Worm (Caenorhabditis elegans) whole organism, mixed stage, embryonic: ENCODE data around the gene dib-1.

Experiments
- bed-3 ChIP-seq: fragments of 200-800 bp; sonication (Bioruptor generic); optimal IDR thresholded peaks from 3 replicates; lab custom pipeline; 2018; ENCODE audit warnings: mild to moderate bottlenecking, missing genetic modification characterization, moderate library complexity, missing compliant biosample characterization
- ceh-39 ChIP-seq: fragments of 150-350 bp; optimal IDR thresholded peaks from 2 replicates; lab custom pipeline; 2014; ENCODE audit warnings: missing biosample characterization, missing genetic modification characterization
- ceh-43 ChIP-seq: fragments of 200-800 bp; sonication (Bioruptor generic); optimal IDR thresholded peaks from 2 replicates; lab custom pipeline; 2018; ENCODE audit warnings: mild to moderate bottlenecking, missing genetic modification characterization, moderate library complexity, missing compliant biosample characterization
- ceh-83 ChIP-seq: fragments of 200-800 bp; sonication (Bioruptor generic); optimal IDR thresholded peaks from 2 replicates; lab custom pipeline; 2018; ENCODE audit warnings: mild to moderate bottlenecking, missing genetic modification characterization, missing compliant biosample characterization
- ces-1 ChIP-seq: fragments of 150-350 bp; optimal IDR thresholded peaks from 2 replicates; lab custom pipeline; 2014; ENCODE audit warnings: missing biosample characterization, missing genetic modification reagents, missing genetic modification characterization
- cnd-1 ChIP-seq: fragments of 200-800 bp; sonication (Bioruptor generic); optimal IDR thresholded peaks from 2 replicates; lab custom pipeline; 2018; ENCODE audit warnings: mild to moderate bottlenecking, missing genetic modification characterization, missing compliant biosample characterization
- drap-1 ChIP-seq: fragments of 200-800 bp; sonication (Bioruptor generic); optimal IDR thresholded peaks from 3 replicates; lab custom pipeline; 2018; ENCODE audit warnings: mild to moderate bottlenecking, missing genetic modification characterization, missing compliant biosample characterization
- elt-1 ChIP-seq: sonication (generic microtip); optimal IDR thresholded peaks from 2 replicates; lab custom pipeline; 2017; ENCODE audit warnings: missing genetic modification characterization, mild to moderate bottlenecking, missing compliant biosample characterization, antibody characterized with exemption, moderate library complexity, borderline replicate concordance; ENCODE audit not compliant: insufficient read depth
- elt-3 ChIP-seq: fragments of 150-350 bp; optimal IDR thresholded peaks from 2 replicates; lab custom pipeline; 2014; ENCODE audit warnings: missing biosample characterization, missing genetic modification characterization
- flh-1 ChIP-seq: fragments of 200-800 bp; sonication (Bioruptor generic); optimal IDR thresholded peaks from 2 replicates; lab custom pipeline; 2018; ENCODE audit warnings: mild to moderate bottlenecking, missing genetic modification characterization, moderate library complexity, missing compliant biosample characterization
- ham-2 ChIP-seq: fragments of 200-800 bp; sonication (Bioruptor generic); optimal IDR thresholded peaks from 2 replicates; lab custom pipeline; 2018; ENCODE audit warnings: mild to moderate bottlenecking, missing genetic modification characterization, missing compliant biosample characterization
- hlh-1 ChIP-seq: fragments of 150-350 bp; optimal IDR thresholded peaks from 2 replicates; lab custom pipeline; 2014; ENCODE audit warnings: missing biosample characterization, missing genetic modification reagents, missing genetic modification characterization
- lin-13 ChIP-seq: fragments of 150-350 bp; optimal IDR thresholded peaks from 2 replicates; lab custom pipeline; 2014; ENCODE audit warnings: missing biosample characterization, missing genetic modification characterization
- lin-32 ChIP-seq: fragments of 200-800 bp; sonication (Bioruptor generic); optimal IDR thresholded peaks from 2 replicates; lab custom pipeline; 2018; ENCODE audit warnings: mild to moderate bottlenecking, missing genetic modification characterization, missing compliant biosample characterization
- lsy-2 ChIP-seq: fragments of 150-350 bp; optimal IDR thresholded peaks from 2 replicates; lab custom pipeline; 2014; ENCODE audit warnings: missing biosample characterization, missing genetic modification characterization
- mab-5 ChIP-seq: fragments of 150-350 bp; optimal IDR thresholded peaks from 2 replicates; lab custom pipeline; 2014; ENCODE audit warnings: missing biosample characterization, missing genetic modification characterization
- mep-1 ChIP-seq: fragments of 150-350 bp; optimal IDR thresholded peaks from 2 replicates; lab custom pipeline; 2017; ENCODE audit warnings: missing biosample characterization, missing genetic modification reagents, missing genetic modification characterization, inconsistent platforms
- mls-2 ChIP-seq: sonication (generic microtip); optimal IDR thresholded peaks from 2 replicates; lab custom pipeline; 2016; ENCODE audit warnings: mild to moderate bottlenecking, missing genetic modification characterization, moderate library complexity, missing compliant biosample characterization
- nhr-12 ChIP-seq: fragments of 150-350 bp; optimal IDR thresholded peaks from 2 replicates; lab custom pipeline; 2014; ENCODE audit warnings: missing biosample characterization, missing genetic modification characterization
- nhr-2 ChIP-seq: fragments of 150-350 bp; optimal IDR thresholded peaks from 2 replicates; lab custom pipeline; 2014; ENCODE audit warnings: missing biosample characterization, missing genetic modification characterization
- nhr-237 ChIP-seq: fragments of 150-350 bp; optimal IDR thresholded peaks from 2 replicates; lab custom pipeline; 2014; ENCODE audit warnings: missing biosample characterization, missing genetic modification characterization
- nhr-28 ChIP-seq: fragments of 150-350 bp; optimal IDR thresholded peaks from 2 replicates; lab custom pipeline; 2014; ENCODE audit warnings: missing biosample characterization, missing genetic modification characterization
- nhr-76 ChIP-seq: sonication (generic microtip); optimal IDR thresholded peaks from 2 replicates; lab custom pipeline; 2017; ENCODE audit warnings: missing biosample characterization, missing genetic modification characterization
- sem-2 ChIP-seq: fragments of 200-800 bp; sonication (Bioruptor generic); optimal IDR thresholded peaks from 2 replicates; lab custom pipeline; 2018; ENCODE audit warnings: mild to moderate bottlenecking, missing genetic modification characterization, missing compliant biosample characterization
- snpc-4 ChIP-seq: fragments of 150-350 bp; optimal IDR thresholded peaks from 2 replicates; lab custom pipeline; 2014; ENCODE audit warnings: missing biosample characterization, missing genetic modification characterization
- sptf-1 ChIP-seq: sonication (generic microtip); optimal IDR thresholded peaks from 2 replicates; lab custom pipeline; 2017; ENCODE audit warnings: mild to moderate bottlenecking, missing genetic modification characterization, moderate library complexity, missing compliant biosample characterization
- tbx-8 ChIP-seq: fragments of 200-800 bp; sonication (Bioruptor generic); optimal IDR thresholded peaks from 2 replicates; lab custom pipeline; 2018; ENCODE audit warnings: mild to moderate bottlenecking, missing genetic modification characterization, moderate library complexity, missing compliant biosample characterization
- unc-120 ChIP-seq: sonication (generic microtip); optimal IDR thresholded peaks from 2 replicates; lab custom pipeline; 2017; ENCODE audit warnings: missing genetic modification characterization, missing compliant biosample characterization; ENCODE audit not compliant: poor library complexity, severe bottlenecking
- unc-39 ChIP-seq: fragments of 150-350 bp; optimal IDR thresholded peaks from 2 replicates; lab custom pipeline; 2014; ENCODE audit warnings: missing biosample characterization, missing genetic modification characterization
- unc-62 ChIP-seq: fragments of 150-350 bp; optimal IDR thresholded peaks from 2 replicates; lab custom pipeline; 2014; ENCODE audit warnings: missing biosample characterization, missing genetic modification reagents, missing genetic modification characterization
- zip-8 ChIP-seq: fragments of 150-350 bp; optimal IDR thresholded peaks from 2 replicates; lab custom pipeline; 2014; ENCODE audit warnings: missing biosample characterization, missing genetic modification characterization
- ztf-11 ChIP-seq: fragments of 150-350 bp; optimal IDR thresholded peaks from 2 replicates; lab custom pipeline; 2014; ENCODE audit warnings: missing biosample characterization, missing genetic modification characterization

Gene dib-1

DNA sequence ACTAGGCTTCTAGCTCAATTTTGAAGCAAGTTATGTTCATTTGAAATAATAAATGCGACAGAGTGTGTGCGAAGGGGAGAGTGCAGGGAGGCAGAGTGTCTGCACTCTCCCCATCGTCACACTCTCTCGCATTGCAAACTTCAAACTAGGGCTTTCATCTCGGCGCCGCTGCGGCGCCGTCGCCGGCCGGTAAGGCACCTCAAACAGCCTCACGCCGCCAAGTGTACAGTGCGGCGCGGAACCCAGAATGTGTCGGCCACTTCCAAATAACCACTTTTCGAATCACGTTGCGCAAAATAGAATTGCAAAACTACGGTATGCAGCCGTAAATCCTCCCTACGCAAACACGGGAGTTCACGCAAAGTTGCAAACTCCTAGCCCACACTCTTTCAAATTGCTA lies 41.4 kb upstream of the dib-1 start:
- TF ChIP-seq mls-2 = no peak
- TF ChIP-seq ceh-39 (tag; lab: Kevin White, UChicago) = no peak
- no peak for TF ChIP-seq tbx-8 (GFP tag; lab: Kevin White, UChicago)
- no peak for TF ChIP-seq mab-5 (tag; lab: Kevin White, UChicago)
- no peak for TF ChIP-seq nhr-237 (tag; lab: Kevin White, UChicago)
- TF ChIP-seq elt-1 (tag; lab: Kevin White, UChicago) = no peak
- no peak for TF ChIP-seq mep-1 (tag; lab: Kevin White, UChicago)
- TF ChIP-seq lsy-2 = no peak
- TF ChIP-seq ham-2 (GFP tag; lab: Kevin White, UChicago) = no peak
- no peak for TF ChIP-seq ceh-83 (GFP tag; lab: Kevin White, UChicago)
- TF ChIP-seq unc-39 = no peak
- no peak for TF ChIP-seq ceh-43 (GFP tag; lab: Kevin White, UChicago)
- TF ChIP-seq nhr-76 (tag; lab: Kevin White, UChicago) = no peak
- TF ChIP-seq nhr-2 (tag; lab: Kevin White, UChicago) = no peak
- TF ChIP-seq lin-32 (GFP tag; lab: Kevin White, UChicago) = no peak
- no peak for TF ChIP-seq cnd-1 (tag; lab: Kevin White, UChicago)

ce11 chrIV:2850586-2850985 lies 40.1 kb upstream of the dib-1 start, which contains the start of gene clec-85:
Gene clec-85, plus strand, starts transcription at chrIV:2850886.
- TF ChIP-seq drap-1 (GFP tag; lab: Kevin White, UChicago) (no peak), nhr-12 (no peak), zip-8 (tag; lab: Kevin White, UChicago) (no peak), ceh-83 (GFP tag; lab: Kevin White, UChicago) (no peak), unc-62 (GFP tag; lab: Kevin White, UChicago) (no peak), ces-1 (GFP tag; lab: Kevin White, UChicago) (no peak), unc-39 (no peak), nhr-28 (tag; lab: Kevin White, UChicago) (no peak), sptf-1 (tag; lab: Kevin White, UChicago) (no peak), lsy-2 (no peak), unc-120 (tag; lab: Kevin White, UChicago) (no peak), elt-1 (tag; lab: Kevin White, UChicago) (no peak), mep-1 (tag; lab: Kevin White, UChicago) (no peak), hlh-1 (tag; lab: Kevin White, UChicago) (no peak)

DNA sequence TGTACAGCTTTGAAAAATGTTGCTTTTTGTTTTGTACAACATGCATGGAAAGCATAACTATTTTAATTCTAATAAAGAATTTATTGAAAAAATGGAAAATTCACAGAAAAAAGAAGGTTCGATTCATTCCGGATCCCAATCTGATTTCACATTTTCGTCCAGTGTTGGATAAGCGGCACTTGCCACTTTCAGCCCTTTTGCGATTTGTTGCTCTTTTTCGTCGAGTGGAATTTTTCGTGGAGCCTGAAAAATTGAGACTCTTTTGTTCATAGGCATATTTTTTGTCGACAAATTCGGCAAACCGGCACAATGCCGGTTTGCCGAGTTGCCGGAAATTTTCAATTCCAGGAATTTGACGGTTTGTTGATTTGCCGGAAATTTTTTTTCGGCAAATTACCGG lies 39.1 kb upstream of the dib-1 start:
- TF ChIP-seq ham-2 (GFP tag; lab: Kevin White, UChicago) (no peak), sptf-1 (tag; lab: Kevin White, UChicago) (no peak), unc-62 (GFP tag; lab: Kevin White, UChicago) (no peak), tbx-8 (GFP tag; lab: Kevin White, UChicago) (no peak), lin-13 (tag; lab: Kevin White, UChicago) (no peak), ces-1 (GFP tag; lab: Kevin White, UChicago) (no peak), elt-3 (no peak), zip-8 (tag; lab: Kevin White, UChicago) (no peak), drap-1 (GFP tag; lab: Kevin White, UChicago) (no peak), elt-1 (tag; lab: Kevin White, UChicago) (no peak), bed-3 (no peak), cnd-1 (tag; lab: Kevin White, UChicago) (no peak), mab-5 (tag; lab: Kevin White, UChicago) (no peak), ceh-39 (tag; lab: Kevin White, UChicago) (no peak), ztf-11 (no peak), nhr-2 (tag; lab: Kevin White, UChicago) (no peak), hlh-1 (tag; lab: Kevin White, UChicago) (no peak), nhr-237 (tag; lab: Kevin White, UChicago) (no peak), snpc-4 (no peak)

ce11 chrIV:2853164-2853563 lies 37.5 kb upstream of the dib-1 start, which contains the start of gene Y54G2A.49:
Gene Y54G2A.49, minus strand, starts transcription at chrIV:2853264.
- TF ChIP-seq sem-2 (GFP tag; lab: Kevin White, UChicago) = no peak

DNA sequence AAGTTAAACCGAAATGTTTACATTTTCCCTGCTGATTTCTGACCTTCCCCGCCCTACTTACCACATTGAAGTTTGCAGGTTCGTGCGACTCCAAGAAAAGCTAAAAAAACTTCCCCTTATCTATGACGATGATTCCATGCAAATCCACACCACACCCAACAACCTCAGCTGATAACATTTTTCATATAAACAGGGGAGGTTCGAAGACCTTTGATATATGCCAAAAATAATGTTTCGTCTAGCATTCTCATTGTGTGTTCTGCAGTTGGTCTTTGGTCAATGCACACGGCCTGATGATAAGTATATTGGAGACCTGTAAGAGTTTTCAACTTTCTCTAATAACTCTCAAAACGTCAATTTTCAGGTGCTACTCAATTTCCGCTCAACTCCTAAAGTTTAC lies 36.5 kb upstream of the dib-1 start:
- no peak for TF ChIP-seq unc-62 (GFP tag; lab: Kevin White, UChicago)
- no peak for TF ChIP-seq elt-1 (tag; lab: Kevin White, UChicago)
- no peak for TF ChIP-seq flh-1 (GFP tag; lab: Kevin White, UChicago)
- TF ChIP-seq sem-2 (GFP tag; lab: Kevin White, UChicago) = no peak
